Fruit fly (Drosophila melanogaster) whole organism, embryonic: ENCODE measurements around the gene Hsdl2.
A peak's percentile ranks its signal among the peaks of the same experiment; 100 is the strongest.

Experiments
- Ada2b ChIP-seq: fragments of 200-800 bp; sonication (Bioruptor generic); IDR thresholded peaks from 2 replicates; pipeline ENCODE4 v1.3.6; 2022; ENCODE audit warnings: missing biosample characterization, missing genetic modification characterization
- Asciz ChIP-seq: fragments of 200-800 bp; sonication (Bioruptor generic); optimal IDR thresholded peaks from 2 replicates; lab custom pipeline; 2017; ENCODE audit warnings: missing biosample characterization, mild to moderate bottlenecking, missing genetic modification characterization, missing genetic modification reagents
- Atf-2 ChIP-seq: fragments of 200-800 bp; sonication (Bioruptor generic); optimal IDR thresholded peaks from 2 replicates; lab custom pipeline; 2016; ENCODE audit warnings: missing biosample characterization, missing genetic modification characterization
- Awh ChIP-seq: fragments of 200-800 bp; sonication (Bioruptor generic); IDR thresholded peaks from 2 replicates; pipeline ENCODE4, ENCODE4 v1.3.6; 2022; ENCODE audit warnings: missing biosample characterization, missing genetic modification characterization
- CG10274 ChIP-seq: fragments of 200-800 bp; sonication (Bioruptor generic); optimal IDR thresholded peaks from 3 replicates; lab custom pipeline; 2017; ENCODE audit warnings: missing biosample characterization, mild to moderate bottlenecking, missing genetic modification characterization
- CG11247 ChIP-seq: fragments of 200-800 bp; sonication (Bioruptor generic); IDR thresholded peaks from 2 replicates; pipeline ENCODE4 v1.3.6; 2022; ENCODE audit warnings: missing biosample characterization, missing genetic modification characterization
- CG11695 ChIP-seq: fragments of 200-800 bp; sonication (Bioruptor generic); IDR thresholded peaks from 3 replicates; pipeline ENCODE4 v1.3.6; 2022; ENCODE audit warnings: missing biosample characterization, missing genetic modification characterization
- CG12744 ChIP-seq: fragments of 200-800 bp; sonication (Bioruptor generic); optimal IDR thresholded peaks from 2 replicates; lab custom pipeline; 2016; ENCODE audit warnings: missing biosample characterization, missing genetic modification characterization
- CG14667 ChIP-seq: fragments of 200-800 bp; sonication (Bioruptor generic); IDR thresholded peaks from 2 replicates; pipeline ENCODE4 v1.3.6; 2022; ENCODE audit warnings: missing biosample characterization, missing genetic modification characterization
- CG15011 ChIP-seq: fragments of 200-800 bp; sonication (Bioruptor generic); optimal IDR thresholded peaks from 3 replicates; lab custom pipeline; 2018; ENCODE audit warnings: missing biosample characterization, mild to moderate bottlenecking, missing genetic modification characterization
- CG16815 ChIP-seq: fragments of 200-800 bp; sonication (Bioruptor generic); optimal IDR thresholded peaks from 3 replicates; lab custom pipeline; 2017; ENCODE audit warnings: missing biosample characterization, mild to moderate bottlenecking, missing genetic modification characterization
- CG17328 ChIP-seq: fragments of 200-800 bp; sonication (Bioruptor generic); IDR thresholded peaks from 2 replicates; pipeline ENCODE4 v1.3.6; 2022; ENCODE audit warnings: missing biosample characterization, missing genetic modification characterization
- CG18599 ChIP-seq: fragments of 200-800 bp; sonication (Bioruptor generic); optimal IDR thresholded peaks from 3 replicates; lab custom pipeline; 2017; ENCODE audit warnings: missing biosample characterization, missing genetic modification characterization, mild to moderate bottlenecking, moderate library complexity, missing genetic modification reagents
- CG18764 ChIP-seq: fragments of 200-800 bp; sonication (Bioruptor generic); optimal IDR thresholded peaks from 3 replicates; lab custom pipeline; 2016; ENCODE audit warnings: missing biosample characterization, missing genetic modification characterization
- CG2678 ChIP-seq: fragments of 200-800 bp; sonication (Bioruptor generic); optimal IDR thresholded peaks from 3 replicates; lab custom pipeline; 2019; ENCODE audit warnings: missing biosample characterization, mild to moderate bottlenecking, missing genetic modification characterization, moderate library complexity
- CG2712 ChIP-seq: fragments of 200-800 bp; optimal IDR thresholded peaks from 3 replicates; lab custom pipeline; 2019; ENCODE audit warnings: missing biosample characterization, mild to moderate bottlenecking, missing genetic modification characterization, moderate library complexity
- CG32532 ChIP-seq: fragments of 200-800 bp; sonication (Bioruptor generic); IDR thresholded peaks from 2 replicates; pipeline ENCODE4 v1.3.6; 2022; ENCODE audit warnings: missing biosample characterization, missing genetic modification characterization
- CG33213 ChIP-seq: fragments of 200-800 bp; sonication (Bioruptor generic); optimal IDR thresholded peaks from 3 replicates; lab custom pipeline; 2016; ENCODE audit warnings: missing biosample characterization, missing genetic modification characterization
- CG42726 ChIP-seq: fragments of 200-800 bp; sonication (Bioruptor generic); IDR thresholded peaks from 2 replicates; pipeline ENCODE4 v1.3.6; 2022; ENCODE audit warnings: missing biosample characterization, missing genetic modification characterization; ENCODE audit not compliant: partially characterized antibody
- CG4730 ChIP-seq: fragments of 200-800 bp; sonication (Bioruptor generic); IDR thresholded peaks from 2 replicates; pipeline ENCODE4 v1.3.6; 2022; ENCODE audit warnings: missing biosample characterization, missing genetic modification characterization
- CG5245 ChIP-seq: fragments of 200-800 bp; sonication (Bioruptor generic); optimal IDR thresholded peaks from 3 replicates; lab custom pipeline; 2016; ENCODE audit warnings: missing biosample characterization, missing genetic modification characterization
- CG6689 ChIP-seq: fragments of 200-800 bp; sonication (Bioruptor generic); IDR thresholded peaks from 2 replicates; pipeline ENCODE4 v1.3.6; 2022; ENCODE audit warnings: missing biosample characterization, missing genetic modification characterization
- CG6791 ChIP-seq: fragments of 200-800 bp; sonication (Bioruptor generic); IDR thresholded peaks from 3 replicates; pipeline ENCODE4 v1.3.6; 2022; ENCODE audit warnings: missing biosample characterization, missing genetic modification characterization; ENCODE audit not compliant: partially characterized antibody
- CG7271 ChIP-seq: fragments of 200-800 bp; sonication (Bioruptor generic); optimal IDR thresholded peaks from 2 replicates; lab custom pipeline; 2018; ENCODE audit warnings: missing biosample characterization, mild to moderate bottlenecking, missing genetic modification characterization, moderate library complexity
- CG8944 ChIP-seq: fragments of 200-800 bp; sonication (Bioruptor generic); optimal IDR thresholded peaks from 3 replicates; lab custom pipeline; 2016; ENCODE audit warnings: missing biosample characterization, missing genetic modification characterization
- Camta ChIP-seq: fragments of 200-800 bp; sonication (Bioruptor generic); optimal IDR thresholded peaks from 2 replicates; lab custom pipeline; 2016; ENCODE audit warnings: missing biosample characterization, missing genetic modification characterization
- GATAe ChIP-seq: fragments of 200-800 bp; sonication (Bioruptor generic); conservative IDR thresholded peaks from 2 replicates; pipeline ENCODE4 v1.3.6; 2022; ENCODE audit warnings: missing biosample characterization, missing genetic modification characterization
- H2.0 ChIP-seq: fragments of 200-800 bp; sonication (Bioruptor generic); IDR thresholded peaks from 2 replicates; pipeline ENCODE4 v1.3.6; 2022; ENCODE audit warnings: missing biosample characterization, missing genetic modification characterization
- Oaz ChIP-seq: fragments of 200-800 bp; sonication (Bioruptor generic); IDR thresholded peaks from 2 replicates; pipeline ENCODE4 v1.3.6; 2022; ENCODE audit warnings: missing biosample characterization, missing genetic modification characterization
- Ptx1 ChIP-seq: fragments of 200-800 bp; sonication (Bioruptor generic); IDR thresholded peaks from 2 replicates; pipeline ENCODE4 v1.3.6; 2022; ENCODE audit warnings: missing biosample characterization, missing genetic modification characterization
- Rfx ChIP-seq: fragments of 200-800 bp; sonication (Bioruptor generic); IDR thresholded peaks from 2 replicates; pipeline ENCODE4 v1.3.6; 2022; ENCODE audit warnings: missing biosample characterization, missing genetic modification characterization
- Spps ChIP-seq: fragments of 200-800 bp; sonication (Bioruptor generic); optimal IDR thresholded peaks from 2 replicates; lab custom pipeline; 2018; ENCODE audit warnings: missing biosample characterization, mild to moderate bottlenecking, missing genetic modification characterization
- Ssrp ChIP-seq: fragments of 200-800 bp; sonication (Bioruptor generic); optimal IDR thresholded peaks from 2 replicates; lab custom pipeline; 2018; ENCODE audit warnings: missing biosample characterization, mild to moderate bottlenecking, missing genetic modification characterization, moderate library complexity
- Xrp1 ChIP-seq: fragments of 200-800 bp; sonication (Bioruptor generic); IDR thresholded peaks from 2 replicates; pipeline ENCODE4 v1.3.6; 2022; ENCODE audit warnings: missing biosample characterization, missing genetic modification characterization
- ab ChIP-seq: fragments of 200-800 bp; sonication (Bioruptor generic); optimal IDR thresholded peaks from 2 replicates; lab custom pipeline; 2016; ENCODE audit warnings: missing biosample characterization, missing genetic modification characterization
- chm ChIP-seq: fragments of 200-800 bp; sonication (Bioruptor generic); IDR thresholded peaks from 2 replicates; pipeline ENCODE4 v1.3.6; 2022; ENCODE audit warnings: missing biosample characterization, missing genetic modification characterization
- da ChIP-seq: fragments of 200-800 bp; sonication (Bioruptor generic); optimal IDR thresholded peaks from 2 replicates; lab custom pipeline; 2016; ENCODE audit warnings: missing biosample characterization, missing genetic modification characterization
- dysf ChIP-seq: fragments of 200-800 bp; sonication (Bioruptor generic); IDR thresholded peaks from 3 replicates; pipeline ENCODE4 v1.3.6; 2022; ENCODE audit warnings: missing biosample characterization, missing genetic modification characterization
- lilli ChIP-seq: fragments of 200-800 bp; sonication (Bioruptor generic); optimal IDR thresholded peaks from 3 replicates; lab custom pipeline; 2016; ENCODE audit warnings: missing biosample characterization, missing genetic modification characterization
- nau ChIP-seq: fragments of 200-800 bp; sonication (Bioruptor generic); optimal IDR thresholded peaks from 3 replicates; lab custom pipeline; 2017; ENCODE audit warnings: missing biosample characterization, mild to moderate bottlenecking, missing genetic modification characterization, missing genetic modification reagents
- pb ChIP-seq: fragments of 200-800 bp; sonication (Bioruptor generic); optimal IDR thresholded peaks from 3 replicates; lab custom pipeline; 2016; ENCODE audit warnings: missing biosample characterization, missing genetic modification characterization
- peb ChIP-seq: fragments of 200-800 bp; sonication (Bioruptor generic); IDR thresholded peaks from 2 replicates; pipeline ENCODE4 v1.3.6; 2022; ENCODE audit warnings: missing biosample characterization, missing genetic modification characterization
- phol ChIP-seq: fragments of 200-800 bp; sonication (Bioruptor generic); optimal IDR thresholded peaks from 3 replicates; lab custom pipeline; 2018; ENCODE audit warnings: missing biosample characterization, mild to moderate bottlenecking, missing genetic modification characterization, moderate library complexity
- pum ChIP-seq: fragments of 200-800 bp; sonication (Bioruptor generic); optimal IDR thresholded peaks from 2 replicates; lab custom pipeline; 2016; ENCODE audit warnings: missing biosample characterization, missing genetic modification characterization
- slp2 ChIP-seq: fragments of 200-800 bp; sonication (Bioruptor generic); optimal IDR thresholded peaks from 2 replicates; lab custom pipeline; 2016; ENCODE audit warnings: missing biosample characterization, missing genetic modification characterization
- ssp ChIP-seq: fragments of 200-800 bp; sonication (Bioruptor generic); IDR thresholded peaks from 2 replicates; pipeline ENCODE4 v1.3.6; 2022; ENCODE audit warnings: missing biosample characterization, missing genetic modification characterization
- sug ChIP-seq: fragments of 200-800 bp; optimal IDR thresholded peaks from 2 replicates; lab custom pipeline; 2019; ENCODE audit warnings: missing biosample characterization, mild to moderate bottlenecking, missing genetic modification characterization, moderate library complexity
- tap ChIP-seq: fragments of 200-800 bp; optimal IDR thresholded peaks from 3 replicates; lab custom pipeline; 2019; ENCODE audit warnings: missing biosample characterization, mild to moderate bottlenecking, missing genetic modification characterization, moderate library complexity
- twi ChIP-seq: fragments of 200-800 bp; optimal IDR thresholded peaks from 2 replicates; lab custom pipeline; 2019; ENCODE audit warnings: missing biosample characterization, mild to moderate bottlenecking, missing genetic modification characterization, moderate library complexity
- zf30C ChIP-seq: fragments of 200-800 bp; sonication (Bioruptor generic); optimal IDR thresholded peaks from 3 replicates; lab custom pipeline; 2018; ENCODE audit warnings: missing biosample characterization, mild to moderate bottlenecking, missing genetic modification characterization

Hsdl2 gene

dm6 chr3R:27677174-27677726, at the start of gene Hsdl2 (continued):
- TF ChIP-seq CG18599 (GFP tag; lab: Kevin White, UChicago) (no peak), Atf-2 (GFP tag; lab: Kevin White, UChicago) (no peak), zf30C (GFP tag; lab: Kevin White, UChicago) (no peak), phol (tag; lab: Kevin White, UChicago) (peak; percentile 55), twi (tag; lab: Kevin White, UChicago) (no peak), lilli (peak; percentile 74), GATAe (GFP tag; lab: Robert Waterston, UW) (no peak), CG11695 (no peak), CG4730 (GFP tag; lab: Robert Waterston, UW) (0 out of 2 replicates have a peak, but pooled peaks have one; percentile 22), dysf (GFP tag; lab: Robert Waterston, UW) (no peak), CG18764 (GFP tag; lab: Kevin White, UChicago) (no peak), da (GFP tag; lab: Kevin White, UChicago) (no peak), CG17328 (GFP tag; lab: Robert Waterston, UW) (no peak), Rfx (GFP tag; lab: Robert Waterston, UW) (peak; percentile 63; the same call in 1 of the 2 replicates), CG12744 (GFP tag; lab: Kevin White, UChicago) (no peak), ab (peak; percentile 5), Ssrp (tag; lab: Kevin White, UChicago) (no peak), nau (GFP tag; lab: Kevin White, UChicago) (no peak), CG10274 (no peak), CG42726 (GFP tag; lab: Robert Waterston, UW) (no peak), slp2 (no peak), CG32532 (GFP tag; lab: Robert Waterston, UW) (peak; percentile 65), CG5245 (GFP tag; lab: Kevin White, UChicago) (no peak), CG7271 (tag; lab: Kevin White, UChicago) (no peak), sug (tag; lab: Kevin White, UChicago) (no peak), CG2712 (tag; lab: Kevin White, UChicago) (no peak), CG16815 (GFP tag; lab: Kevin White, UChicago) (no peak), H2.0 (GFP tag; lab: Robert Waterston, UW) (no peak), ssp (GFP tag; lab: Robert Waterston, UW) (peak; percentile 40; the same call in 1 of the 2 replicates)
- TF ChIP-seq, all 482 proteins: peak for 156

DNA sequence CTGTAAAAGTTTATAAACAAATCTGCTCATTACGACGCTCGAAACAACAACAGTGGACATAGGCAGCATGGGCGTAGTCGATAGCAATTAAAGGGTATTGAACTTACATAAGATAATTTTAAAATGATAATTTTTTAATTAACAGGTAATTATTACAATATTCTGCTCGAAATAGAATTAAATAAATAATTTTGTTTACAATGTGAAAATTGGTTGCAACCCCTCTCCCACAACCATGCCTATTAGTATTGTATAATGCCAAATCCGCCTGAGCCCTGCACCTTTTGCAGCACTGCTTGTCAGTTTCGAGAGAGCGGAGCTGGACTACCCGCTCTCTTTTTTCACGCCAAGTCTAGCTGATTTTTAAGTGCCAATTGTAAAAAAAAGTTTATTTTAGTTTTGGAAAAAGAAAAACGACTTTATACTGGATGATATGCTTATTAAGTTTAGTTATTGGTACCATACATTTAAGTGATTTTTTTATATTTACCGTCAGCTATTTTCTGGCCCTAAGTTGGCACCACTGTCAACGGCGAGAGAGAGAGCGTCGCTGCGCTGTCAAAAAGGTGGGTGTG, 41.2 kb upstream of the Hsdl2 start, which contains the start of the genes CG5611 and Mtl:
Gene CG5611, minus strand, starts transcription at position 51 of the 575 bp plus-strand sequence.
Gene Mtl, plus strand, starts transcription at position 403 of the 575 bp plus-strand sequence.
- peak; percentile 100 for TF ChIP-seq tap (tag; lab: Kevin White, UChicago)
- TF ChIP-seq CG17328 (GFP tag; lab: Robert Waterston, UW): peak; percentile 100
- peak; percentile 100 for TF ChIP-seq Oaz (GFP tag; lab: Robert Waterston, UW)
- TF ChIP-seq Spps (tag; lab: Kevin White, UChicago): peak; percentile 99
- peak; percentile 100 for TF ChIP-seq Ptx1 (GFP tag; lab: Robert Waterston, UW)
- TF ChIP-seq CG8944 (GFP tag; lab: Kevin White, UChicago): peak; percentile 97
- peak; percentile 95 for TF ChIP-seq CG33213 (GFP tag; lab: Kevin White, UChicago)
- TF ChIP-seq Xrp1 (GFP tag; lab: Robert Waterston, UW): peak; percentile 100
- TF ChIP-seq Asciz (GFP tag; lab: Kevin White, UChicago): peak; percentile 99
- TF ChIP-seq CG5245 (GFP tag; lab: Kevin White, UChicago): peak; percentile 99
- TF ChIP-seq CG6791 (GFP tag; lab: Robert Waterston, UW): no peak
- peak; percentile 100 for TF ChIP-seq peb
- TF ChIP-seq CG14667 (GFP tag; lab: Robert Waterston, UW): peak; percentile 100
- TF ChIP-seq CG15011 (GFP tag; lab: Kevin White, UChicago): peak; percentile 99
- peak; percentile 97 for TF ChIP-seq pum (GFP tag; lab: Kevin White, UChicago)
- peak; percentile 99 for TF ChIP-seq Camta (GFP tag; lab: Kevin White, UChicago)
- TF ChIP-seq chm (GFP tag; lab: Robert Waterston, UW): peak; percentile 100
- peak; percentile 100 for TF ChIP-seq CG6689 (GFP tag; lab: Robert Waterston, UW)
- peak; percentile 100 for TF ChIP-seq Awh
- peak; percentile 100 for TF ChIP-seq CG2678
- TF ChIP-seq Ada2b (GFP tag; lab: Robert Waterston, UW): peak; percentile 100
- peak; percentile 89 for TF ChIP-seq pb (GFP tag; lab: Kevin White, UChicago)
- peak; percentile 100 for TF ChIP-seq CG11247 (GFP tag; lab: Robert Waterston, UW)
